Worm (Caenorhabditis elegans): ENCODE results near the gene C52E2.3.
"Not testable (repeated sequence)": the region's sequence is repeated elsewhere in the genome, so short reads cannot be mapped to it uniquely, and the experiment has no call there.

Gene C52E2.3

ce11 chrII:1854094-1854493 is 3.0 kb downstream of the C52E2.3 start, which contains the start of gene fbxb-95:
fbxb-95 (plus strand) TSS chrII:1854394.
- TF ChIP-seq nfya-1 (tag; optimal IDR thresholded peaks at IDR 0.05; ENCODE audit: borderline replicate concordance, insufficient read depth); F55B11.4 (tag; optimal IDR thresholded peaks at IDR 0.05; ENCODE audit: borderline replicate concordance, insufficient read depth); bed-2 (GFP tag; IDR thresholded peaks at IDR 0.05): not testable (repeated sequence)

DNA sequence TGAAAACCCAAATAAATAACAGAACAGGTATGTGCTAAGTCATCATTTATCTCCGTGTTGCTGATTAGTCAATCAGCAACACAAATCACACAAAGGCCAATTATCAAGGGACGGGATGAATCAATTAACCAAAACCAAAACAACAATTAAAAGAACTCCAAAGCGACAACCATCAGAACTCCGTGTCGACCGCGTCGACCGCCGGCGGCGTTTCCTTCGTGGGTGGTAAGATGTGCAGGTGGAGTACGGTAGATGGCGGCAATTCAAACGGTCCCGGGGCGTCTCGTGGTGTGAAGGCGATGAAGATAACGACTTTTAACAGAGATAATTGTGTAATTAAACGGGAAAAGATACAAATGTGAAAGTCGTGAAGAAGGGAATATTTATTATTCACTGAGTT is 4.4 kb downstream of the C52E2.3 start:
- peak; percentile 41 for TF ChIP-seq mcd-1 (GFP tag; IDR thresholded peaks at IDR 0.05)
- 0 out of 2 replicates have a peak, but pooled peaks have one; percentile 56 for TF ChIP-seq aptf-3 (GFP tag; IDR thresholded peaks at IDR 0.05)

- TF ChIP-seq hmg-1.2 (GFP tag; IDR thresholded peaks at IDR 0.05), result peak; percentile 96
- TF ChIP-seq D2030.7 (GFP tag; IDR thresholded peaks at IDR 0.05), result peak; percentile 44; the same call in 1 of the 2 replicates
- TF ChIP-seq mcd-1 (GFP tag; IDR thresholded peaks at IDR 0.05), result peak; percentile 67; the same call in 1 of the 2 replicates
Measured at ce11 chrII:1861285-1861793, 10.3 kb downstream of the C52E2.3 start, which contains the start of gene C16C4.18. C16C4.18 (minus strand) TSS chrII:1861335.

- not testable (repeated sequence) for TF ChIP-seq tbx-9 (tag; optimal IDR thresholded peaks at IDR 0.05; ENCODE audit: borderline replicate concordance); B0261.1 (tag; optimal IDR thresholded peaks at IDR 0.05); cebp-1 (GFP tag; IDR thresholded peaks at IDR 0.05); cebp-1 (tag; optimal IDR thresholded peaks at IDR 0.05)
Measured at ce11 chrII:1862334-1862733, 11.3 kb downstream of the C52E2.3 start, which contains the start of gene fbxb-98. fbxb-98 (plus strand) TSS chrII:1862634.

ce11 chrII:1864278-1864677 is 13.2 kb downstream of the C52E2.3 start, which contains the start of gene C16C4.17:
C16C4.17 (plus strand) TSS chrII:1864578.
- TF ChIP-seq ztf-6 (GFP tag; IDR thresholded peaks at IDR 0.05) (no peak), unc-62 (GFP tag; optimal IDR thresholded peaks at IDR 0.05) (no peak), nhr-179 (tag; optimal IDR thresholded peaks at IDR 0.05) (no peak), snpc-1.1 (tag; optimal IDR thresholded peaks at IDR 0.05; ENCODE audit: insufficient read depth) (no peak), nhr-80 (tag; optimal IDR thresholded peaks at IDR 0.05) (no peak), lin-26 (GFP tag; IDR thresholded peaks at IDR 0.05) (no peak)

ce11 chrII:1865683-1866431 is 14.8 kb downstream of the C52E2.3 start, which contains the start of gene math-15:
math-15 (plus strand) TSS chrII:1866381.
- TF ChIP-seq nhr-80 (tag; optimal IDR thresholded peaks at IDR 0.05) (peak; percentile 26), hrde-1 (tag; optimal IDR thresholded peaks at IDR 0.05; ENCODE audit: borderline replicate concordance) (no peak)

DNA sequence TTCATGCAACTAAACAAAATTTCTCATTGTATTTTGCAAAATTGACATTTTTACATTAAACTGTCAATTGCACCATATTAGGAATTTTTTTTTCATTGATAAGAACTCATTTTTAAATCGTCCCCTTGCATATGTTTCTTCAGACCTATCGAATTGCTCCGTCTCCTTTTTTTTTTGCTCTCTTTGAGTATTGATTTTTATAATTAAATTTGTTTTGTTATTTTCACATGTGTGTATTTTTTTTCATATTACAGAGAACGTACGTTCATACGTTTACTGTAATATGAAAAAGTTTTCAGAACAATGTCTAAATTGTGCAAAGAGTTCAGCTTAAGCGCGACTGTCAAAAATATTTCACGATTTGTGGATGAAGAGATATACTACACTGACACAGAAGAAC is 18.1 kb downstream of the C52E2.3 start, which contains the start of gene math-14:
TSS of gene math-14 (plus strand) at position 301 of the 400 bp plus-strand sequence.
- TF ChIP-seq nhr-80 (tag; optimal IDR thresholded peaks at IDR 0.05) (peak; percentile 49), lin-40 (tag; optimal IDR thresholded peaks at IDR 0.05) (no peak)

- TF ChIP-seq K12H6.12 (tag; optimal IDR thresholded peaks at IDR 0.05), result no peak
- TF ChIP-seq B0019.2 (GFP tag; conservative IDR thresholded peaks at IDR 0.05), result no peak
- TF ChIP-seq ceh-40 (GFP tag; IDR thresholded peaks at IDR 0.05), result no peak
- TF ChIP-seq D2030.7 (GFP tag; IDR thresholded peaks at IDR 0.05), result no peak
- peak; percentile 72 for TF ChIP-seq nhr-80 (tag; optimal IDR thresholded peaks at IDR 0.05)
Measured at ce11 chrII:1870875-1871592, 20.0 kb downstream of the C52E2.3 start, which contains the start of gene math-10. math-10 (plus strand) TSS chrII:1871542.

Data from whole organism, young adult.